Worm (Caenorhabditis elegans): ENCODE measurements around the gene his-60.

Gene his-60

ce11 chrIV:7477197-7477596, 10.6 kb downstream of the his-60 start, which contains the start of gene pycr-4:
TSS of gene pycr-4 (minus strand) at chrIV:7477297.
- no peak for TF ChIP-seq lin-15B (tag; optimal IDR thresholded peaks at IDR 0.05)
- TF ChIP-seq nhr-43 (tag; optimal IDR thresholded peaks at IDR 0.05; ENCODE audit: poor library complexity, severe bottlenecking) = no peak
- no peak for TF ChIP-seq tbx-2 (tag; optimal IDR thresholded peaks at IDR 0.05)
- no peak for TF ChIP-seq ceh-16 (tag; optimal IDR thresholded peaks at IDR 0.05)
- no peak for TF ChIP-seq nhr-25 (tag; optimal IDR thresholded peaks at IDR 0.05)
- TF ChIP-seq aly-2 (tag; optimal IDR thresholded peaks at IDR 0.05) = no peak
- no peak for TF ChIP-seq lin-39 (tag; optimal IDR thresholded peaks at IDR 0.05)
- no peak for TF ChIP-seq sea-2 (GFP tag; optimal IDR thresholded peaks at IDR 0.05)
- TF ChIP-seq mdl-1 (tag; optimal IDR thresholded peaks at IDR 0.05) = no peak
- TF ChIP-seq ama-1 (optimal IDR thresholded peaks at IDR 0.05) = no peak
- TF ChIP-seq nhr-12 (tag; optimal IDR thresholded peaks at IDR 0.05) = no peak
- no peak for TF ChIP-seq unc-39 (tag; optimal IDR thresholded peaks at IDR 0.05)
- TF ChIP-seq lsy-12 (tag; optimal IDR thresholded peaks at IDR 0.05) = no peak
- no peak for TF ChIP-seq nhr-67 (tag; optimal IDR thresholded peaks at IDR 0.05)
- no peak for TF ChIP-seq eor-1 (tag; optimal IDR thresholded peaks at IDR 0.05)
- TF ChIP-seq fos-1 (tag; optimal IDR thresholded peaks at IDR 0.05) = no peak
- no peak for TF ChIP-seq elt-3 (tag; optimal IDR thresholded peaks at IDR 0.05)
- no peak for TF ChIP-seq R02D3.7 (tag; optimal IDR thresholded peaks at IDR 0.05)
- TF ChIP-seq nhr-28 (tag; optimal IDR thresholded peaks at IDR 0.05) = no peak

DNA sequence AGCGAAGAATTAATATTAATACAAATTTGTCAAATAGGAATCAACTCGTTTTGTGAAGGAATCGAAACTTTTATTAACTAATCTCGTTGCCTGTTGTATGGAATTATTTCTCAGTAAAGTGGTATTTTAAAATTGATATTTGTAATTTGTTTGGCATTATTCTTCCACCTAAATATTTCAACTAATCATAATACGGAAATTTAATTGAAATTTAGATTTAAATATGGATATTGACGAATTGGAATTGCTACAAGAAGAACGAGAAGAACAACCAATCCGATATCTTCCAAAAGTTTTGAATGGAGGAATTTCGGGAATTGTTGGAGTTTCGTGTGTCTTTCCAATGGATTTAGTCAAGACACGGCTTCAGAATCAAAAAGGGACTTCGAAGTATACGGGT, 13.0 kb downstream of the his-60 start, which contains the start of gene slc-25A18.2:
Gene slc-25A18.2 (plus strand): TSS at position 216 of the 400 bp plus-strand sequence.
- TF ChIP-seq ceh-82 (tag; optimal IDR thresholded peaks at IDR 0.05) (no peak), elt-1 (tag; optimal IDR thresholded peaks at IDR 0.05) (no peak), tbx-2 (tag; optimal IDR thresholded peaks at IDR 0.05) (no peak), nhr-76 (tag; optimal IDR thresholded peaks at IDR 0.05) (no peak), snpc-4 (tag; optimal IDR thresholded peaks at IDR 0.05) (no peak)

DNA sequence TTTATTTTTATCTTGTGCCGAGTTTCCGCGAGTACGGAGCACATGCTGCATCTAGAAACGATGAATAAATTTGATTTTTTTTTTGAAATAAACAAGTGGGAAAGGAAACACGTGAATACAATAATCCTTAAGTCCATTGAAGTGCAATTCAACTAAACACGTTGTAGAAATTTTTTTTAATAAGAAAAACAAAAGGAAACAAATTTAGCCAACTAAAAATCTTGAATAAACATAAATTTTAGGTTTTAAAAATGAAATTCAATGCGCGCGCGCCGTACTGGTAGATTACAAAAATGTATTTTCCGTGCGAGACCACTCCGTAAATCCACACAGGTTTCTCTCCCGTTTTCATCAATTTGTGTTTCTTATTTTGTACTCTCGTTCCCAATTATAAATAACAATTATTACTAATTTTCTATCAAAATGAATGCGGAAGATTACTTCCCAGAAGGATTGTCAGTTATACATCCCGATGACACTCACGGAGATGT, 14.6 kb downstream of the his-60 start, which contains the start of the genes plk-3 and F55G1.6:
Gene plk-3 (minus strand): TSS at position 51 of the 491 bp plus-strand sequence.
Gene F55G1.6 (plus strand): TSS at position 359 of the 491 bp plus-strand sequence.
- TF ChIP-seq nfya-1 (tag; optimal IDR thresholded peaks at IDR 0.05; ENCODE audit: insufficient read depth) (no peak), nhr-67 (tag; optimal IDR thresholded peaks at IDR 0.05) (no peak), egl-5 (tag; optimal IDR thresholded peaks at IDR 0.05) (no peak), pqm-1 (tag; optimal IDR thresholded peaks at IDR 0.05) (no peak), fos-1 (tag; optimal IDR thresholded peaks at IDR 0.05) (no peak), daf-12 (tag; optimal IDR thresholded peaks at IDR 0.05) (no peak), mdl-1 (tag; optimal IDR thresholded peaks at IDR 0.05) (no peak)

DNA sequence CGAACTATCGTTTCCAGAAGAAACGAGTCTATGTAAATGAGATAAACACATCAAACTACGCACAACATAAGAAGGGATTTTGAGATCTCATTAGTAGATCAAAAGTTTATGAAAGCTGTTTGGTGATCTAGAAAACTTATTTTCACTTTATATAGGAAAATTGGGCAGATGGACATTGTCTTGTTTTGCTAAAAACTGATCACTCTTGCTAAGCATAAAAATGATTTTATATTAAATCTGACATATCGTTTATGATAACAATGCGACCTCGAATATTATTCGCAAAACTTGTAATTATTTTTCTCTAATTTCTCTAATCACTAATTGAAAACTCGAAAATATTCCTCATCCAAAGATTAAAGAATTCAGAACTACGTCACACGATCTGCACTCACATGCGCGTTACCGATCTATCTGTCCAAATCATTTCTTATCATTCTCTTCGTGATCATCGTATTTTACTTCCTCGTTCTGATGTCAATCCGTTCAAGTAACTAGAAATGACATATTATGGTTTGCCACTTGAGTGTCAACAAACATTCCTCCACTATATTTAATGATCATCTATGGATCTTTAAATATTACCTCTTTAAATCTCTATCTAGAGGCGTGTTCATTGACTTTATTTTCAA, 17.9 kb downstream of the his-60 start, which contains the start of gene F55G1.7:
Gene F55G1.7 (minus strand): TSS at position 51 of the 632 bp plus-strand sequence.
- TF ChIP-seq nhr-43 (tag; optimal IDR thresholded peaks at IDR 0.05; ENCODE audit: poor library complexity, severe bottlenecking) = peak; percentile 37
- no peak for TF ChIP-seq R02D3.7 (tag; optimal IDR thresholded peaks at IDR 0.05)
- peak in 1 of 3 experiments; percentile 19 for TF ChIP-seq elt-3 (tag; optimal IDR thresholded peaks at IDR 0.05)

ce11 chrIV:7468638-7469037, 19.2 kb downstream of the his-60 start:
- TF ChIP-seq elt-2 (tag; optimal IDR thresholded peaks at IDR 0.05) = peak; percentile 42
- TF ChIP-seq nhr-11 (tag; optimal IDR thresholded peaks at IDR 0.05) = no peak
- no peak for TF ChIP-seq daf-12 (tag; optimal IDR thresholded peaks at IDR 0.05)
- TF ChIP-seq ztf-11 (tag; optimal IDR thresholded peaks at IDR 0.05) = no peak
- TF ChIP-seq jun-1 (tag; optimal IDR thresholded peaks at IDR 0.05) = no peak
- no peak for TF ChIP-seq mdl-1 (tag; optimal IDR thresholded peaks at IDR 0.05)
- TF ChIP-seq sea-2 (GFP tag; optimal IDR thresholded peaks at IDR 0.05) = no peak
- no peak for TF ChIP-seq lin-39 (tag; optimal IDR thresholded peaks at IDR 0.05)
- no peak for TF ChIP-seq mml-1 (tag; optimal IDR thresholded peaks at IDR 0.05)

Measured in whole organism, L3 larva.